Worm (Caenorhabditis elegans): ENCODE data around the gene W02F12.8.

W02F12.8 gene

ce11 chrV:6722378-6722777 is 27.8 kb upstream of the W02F12.8 start, which contains the start of gene ZC487.2:
Gene ZC487.2 (minus strand): TSS chrV:6722478.
- TF ChIP-seq let-526 (GFP tag; IDR thresholded peaks at IDR 0.05): no peak
- TF ChIP-seq cebp-2 (GFP tag; IDR thresholded peaks at IDR 0.05): no peak
- no peak for TF ChIP-seq tlf-1 (GFP tag; optimal IDR thresholded peaks at IDR 0.05)
- TF ChIP-seq ceh-91 (GFP tag; IDR thresholded peaks at IDR 0.05): no peak
- no peak for TF ChIP-seq ceh-58 (GFP tag; IDR thresholded peaks at IDR 0.05)
- no peak for TF ChIP-seq lin-40 (tag; optimal IDR thresholded peaks at IDR 0.05)
- no peak for TF ChIP-seq F55B11.4 (tag; optimal IDR thresholded peaks at IDR 0.05; ENCODE audit: borderline replicate concordance, insufficient read depth)
- no peak for TF ChIP-seq aptf-3 (GFP tag; IDR thresholded peaks at IDR 0.05)
- TF ChIP-seq rec-8 (tag; optimal IDR thresholded peaks at IDR 0.05): no peak
- TF ChIP-seq F23B12.7 (tag; optimal IDR thresholded peaks at IDR 0.05; ENCODE audit: insufficient read depth): no peak
- TF ChIP-seq nfya-1 (tag; optimal IDR thresholded peaks at IDR 0.05; ENCODE audit: borderline replicate concordance, insufficient read depth): no peak
- no peak for TF ChIP-seq ama-1 (optimal IDR thresholded peaks at IDR 0.05)
- no peak for TF ChIP-seq ama-1 (GFP tag; optimal IDR thresholded peaks at IDR 0.05)
- TF ChIP-seq snpc-1.1 (tag; optimal IDR thresholded peaks at IDR 0.05; ENCODE audit: insufficient read depth): no peak
- TF ChIP-seq rpc-1 (optimal IDR thresholded peaks at IDR 0.05): no peak
- TF ChIP-seq rpc-1 (tag; optimal IDR thresholded peaks at IDR 0.05): no peak
- TF ChIP-seq attf-6 (GFP tag; IDR thresholded peaks at IDR 0.05): no peak
- no peak for TF ChIP-seq lag-1 (GFP tag; IDR thresholded peaks at IDR 0.05)
- no peak for TF ChIP-seq sptf-2 (GFP tag; optimal IDR thresholded peaks at IDR 0.05)
- no peak for TF ChIP-seq Y95B8A.8 (GFP tag; IDR thresholded peaks at IDR 0.05)
- no peak for TF ChIP-seq egrh-3 (GFP tag; IDR thresholded peaks at IDR 0.05)

- no peak for TF ChIP-seq pbrm-1 (GFP tag; IDR thresholded peaks at IDR 0.05)
- no peak for TF ChIP-seq die-1 (tag; optimal IDR thresholded peaks at IDR 0.05)
- no peak for TF ChIP-seq gei-17 (GFP tag; optimal IDR thresholded peaks at IDR 0.05)
- TF ChIP-seq bed-2 (GFP tag; IDR thresholded peaks at IDR 0.05): no peak
- no peak for TF ChIP-seq rcor-1 (GFP tag; IDR thresholded peaks at IDR 0.05)
- no peak for TF ChIP-seq B0261.1 (tag; optimal IDR thresholded peaks at IDR 0.05)
- TF ChIP-seq lin-40 (tag; optimal IDR thresholded peaks at IDR 0.05): no peak
- TF ChIP-seq egl-18 (GFP tag; IDR thresholded peaks at IDR 0.05): no peak
- TF ChIP-seq bed-1 (GFP tag; IDR thresholded peaks at IDR 0.05): no peak
- no peak for TF ChIP-seq hlh-26 (GFP tag; conservative IDR thresholded peaks at IDR 0.05)
- no peak for TF ChIP-seq F57C9.4 (tag; optimal IDR thresholded peaks at IDR 0.05)
These were observed 23.7 kb upstream of the W02F12.8 start, which contains the start of gene srg-30 for ce11 chrV:6718232-6718631. Gene srg-30 (minus strand): TSS chrV:6718332.

ce11 chrV:6714858-6715257 is 20.3 kb upstream of the W02F12.8 start:
- peak; percentile 88 for TF ChIP-seq attf-3 (GFP tag; conservative IDR thresholded peaks at IDR 0.05)

ce11 chrV:6711071-6711470 is 16.5 kb upstream of the W02F12.8 start:
- peak; percentile 23 for TF ChIP-seq rpc-1 (optimal IDR thresholded peaks at IDR 0.05)
- TF ChIP-seq rpc-1 (tag; optimal IDR thresholded peaks at IDR 0.05): peak; percentile 60
- TF ChIP-seq hmg-1.2 (GFP tag; IDR thresholded peaks at IDR 0.05): peak; percentile 56; the same call in 1 of the 2 replicates
- peak; percentile 60 for TF ChIP-seq B0261.1 (tag; optimal IDR thresholded peaks at IDR 0.05)
- peak; percentile 83 for TF ChIP-seq tbp1 (GFP tag; optimal IDR thresholded peaks at IDR 0.05)
- 0 out of 2 replicates have a peak, but pooled peaks have one; percentile 39 for TF ChIP-seq D2030.7 (GFP tag; IDR thresholded peaks at IDR 0.05)
- TF ChIP-seq madf-8 (GFP tag; conservative IDR thresholded peaks at IDR 0.05): peak; percentile 30; the same call in 1 of the 2 replicates
- TF ChIP-seq madf-6 (GFP tag; IDR thresholded peaks at IDR 0.05): peak; percentile 63; the same call in 1 of the 2 replicates
- TF ChIP-seq attf-3 (GFP tag; conservative IDR thresholded peaks at IDR 0.05): peak; percentile 50; the same call in 1 of the 2 replicates

All from whole organism, young adult.